Worm (Caenorhabditis elegans) whole organism, early embryonic: ENCODE measurements around the gene Y47D3A.1.
A peak's percentile ranks its signal among the peaks of the same experiment; 100 is the strongest.

Source experiments
- F13C5.2 ChIP-seq: sonication (generic microtip); optimal IDR thresholded peaks from 2 replicates; lab custom pipeline; 2017; ENCODE audit warnings: mild to moderate bottlenecking, missing genetic modification characterization, inconsistent platforms, missing compliant biosample characterization
- aly-1 ChIP-seq: sonication (generic microtip); optimal IDR thresholded peaks from 2 replicates; lab custom pipeline; 2016; ENCODE audit warnings: missing genetic modification characterization, missing compliant biosample characterization
- ama-1 ChIP-seq: fragments of 150-350 bp; optimal IDR thresholded peaks from 2 replicates; lab custom pipeline; 2014
- ceh-13 ChIP-seq: fragments of 200-800 bp; sonication (Bioruptor generic); optimal IDR thresholded peaks from 2 replicates; lab custom pipeline; 2018; ENCODE audit warnings: mild to moderate bottlenecking, missing genetic modification characterization, missing compliant biosample characterization
- ets-7 ChIP-seq: sonication (generic microtip); optimal IDR thresholded peaks from 2 replicates; lab custom pipeline; 2016; ENCODE audit warnings: missing genotype, missing genetic modification characterization, missing compliant biosample characterization
- flt-1 ChIP-seq: fragments of 200-800 bp; sonication (Bioruptor generic); IDR thresholded peaks from 2 replicates; pipeline ENCODE4 v1.3.6; 2022; ENCODE audit warnings: missing genetic modification characterization, missing compliant biosample characterization
- hmbx-1 ChIP-seq: sonication (generic microtip); optimal IDR thresholded peaks from 2 replicates; lab custom pipeline; 2016; ENCODE audit warnings: mild to moderate bottlenecking, missing genetic modification characterization, missing compliant biosample characterization
- hmg-4 ChIP-seq: fragments of 200-800 bp; sonication (Bioruptor generic); optimal IDR thresholded peaks from 2 replicates; lab custom pipeline; 2018; ENCODE audit warnings: mild to moderate bottlenecking, missing genetic modification characterization, missing compliant biosample characterization
- hnd-1 ChIP-seq: sonication (generic microtip); optimal IDR thresholded peaks from 2 replicates; lab custom pipeline; 2016; ENCODE audit warnings: missing genetic modification characterization, missing compliant biosample characterization
- pes-1 ChIP-seq: fragments of 200-800 bp; sonication (Bioruptor generic); IDR thresholded peaks from 2 replicates; pipeline ENCODE4 v1.3.6; 2022; ENCODE audit warnings: missing genetic modification reagents, missing genetic modification characterization, missing compliant biosample characterization
- tbx-37 ChIP-seq: fragments of 200-800 bp; sonication (Bioruptor generic); conservative IDR thresholded peaks from 2 replicates; pipeline ENCODE4 v1.3.6; 2022; ENCODE audit warnings: missing genetic modification reagents, missing genetic modification characterization, missing compliant biosample characterization
- tra-4 ChIP-seq: sonication (generic microtip); optimal IDR thresholded peaks from 2 replicates; lab custom pipeline; 2017; ENCODE audit warnings: missing genetic modification characterization, missing compliant biosample characterization

Gene Y47D3A.1

ce11 chrIII:11090870-11091386 is 50.7 kb downstream of the Y47D3A.1 start:
- TF ChIP-seq tra-4 (tag; lab: Kevin White, UChicago) (no peak), ama-1 (lab: Kevin White, UChicago) (peak; percentile 46)

DNA sequence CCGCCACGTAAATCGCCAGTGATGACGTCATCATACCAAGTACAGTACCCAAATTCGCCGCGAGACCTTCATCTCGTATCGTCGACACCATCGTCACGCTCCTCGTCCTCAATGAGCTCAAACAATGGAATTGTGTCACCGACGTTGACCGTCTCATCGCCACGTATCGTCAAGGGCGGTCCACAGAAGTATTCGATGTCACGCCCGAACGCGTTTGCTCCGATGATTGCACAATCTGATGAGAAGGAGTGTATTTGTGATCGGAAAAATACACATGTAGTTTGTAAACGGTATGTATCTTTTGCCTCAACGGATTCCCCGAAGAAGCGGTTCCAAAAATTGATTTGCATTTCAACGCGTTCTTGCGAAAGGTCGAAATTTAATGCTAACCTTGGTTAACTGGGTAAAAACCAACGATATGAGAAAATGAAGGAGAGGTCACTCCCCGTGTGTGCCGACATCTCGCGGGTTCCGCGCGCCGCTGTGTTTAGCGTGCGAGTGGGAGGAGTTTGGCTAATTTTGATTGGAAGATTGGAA is 51.5 kb downstream of the Y47D3A.1 start:
- TF ChIP-seq hnd-1 (tag; lab: Kevin White, UChicago) (no peak), pes-1 (GFP tag; lab: Robert Waterston, UW) (0 out of 2 replicates have a peak, but pooled peaks have one; percentile 38), tbx-37 (GFP tag; lab: Robert Waterston, UW) (no peak), hmg-4 (GFP tag; lab: Kevin White, UChicago) (no peak), hmbx-1 (no peak), aly-1 (tag; lab: Kevin White, UChicago) (no peak), F13C5.2 (tag; lab: Kevin White, UChicago) (peak; percentile 33), ama-1 (lab: Kevin White, UChicago) (peak; percentile 84), flt-1 (GFP tag; lab: Robert Waterston, UW) (no peak), tra-4 (tag; lab: Kevin White, UChicago) (no peak), ceh-13 (no peak), ets-7 (tag; lab: Kevin White, UChicago) (no peak)
